Fruit fly (Drosophila melanogaster) whole organism, prepupa: ENCODE results near the gene CG34241.

Experiments used
- Blimp-1 ChIP-seq: fragments of 200-800 bp; sonication (Bioruptor generic); optimal IDR thresholded peaks from 3 replicates; lab custom pipeline; 2017; ENCODE audit warnings: missing biosample characterization, missing genetic modification characterization, mild to moderate bottlenecking, moderate library complexity, missing genetic modification reagents
- CG10631 ChIP-seq: fragments of 200-800 bp; sonication (Bioruptor generic); optimal IDR thresholded peaks from 2 replicates; lab custom pipeline; 2016; ENCODE audit warnings: missing biosample characterization, missing genetic modification characterization
- CG10669 ChIP-seq: fragments of 200-800 bp; sonication (Bioruptor generic); optimal IDR thresholded peaks from 3 replicates; lab custom pipeline; 2018; ENCODE audit warnings: missing biosample characterization, mild to moderate bottlenecking, missing genetic modification characterization, moderate library complexity
- CG11762 ChIP-seq: fragments of 200-800 bp; sonication (Bioruptor generic); optimal IDR thresholded peaks from 3 replicates; lab custom pipeline; 2016; ENCODE audit warnings: missing biosample characterization, missing genetic modification characterization; ENCODE audit not compliant: insufficient read depth
- CG11902 ChIP-seq: fragments of 200-800 bp; sonication (Bioruptor generic); optimal IDR thresholded peaks from 3 replicates; lab custom pipeline; 2016; ENCODE audit warnings: missing biosample characterization, missing genetic modification characterization
- CG15336 ChIP-seq: fragments of 200-800 bp; sonication (Bioruptor generic); IDR thresholded peaks from 2 replicates; pipeline ENCODE4 v1.3.6; 2022; ENCODE audit warnings: missing biosample characterization, missing genetic modification characterization
- CG1621 ChIP-seq: fragments of 200-800 bp; sonication (Bioruptor generic); optimal IDR thresholded peaks from 3 replicates; lab custom pipeline; 2018; ENCODE audit warnings: missing biosample characterization, mild to moderate bottlenecking, missing genetic modification characterization
- CG16779 ChIP-seq: fragments of 200-800 bp; sonication (Bioruptor generic); optimal IDR thresholded peaks from 3 replicates; lab custom pipeline; 2017; ENCODE audit warnings: missing biosample characterization, mild to moderate bottlenecking, missing genetic modification characterization
- CG31627 ChIP-seq: fragments of 200-800 bp; sonication (Bioruptor generic); optimal IDR thresholded peaks from 3 replicates; lab custom pipeline; 2016; ENCODE audit warnings: missing biosample characterization, missing genetic modification characterization
- CG32006 ChIP-seq: fragments of 200-800 bp; sonication (Bioruptor generic); optimal IDR thresholded peaks from 3 replicates; lab custom pipeline; 2017; ENCODE audit warnings: missing biosample characterization, mild to moderate bottlenecking, missing genetic modification characterization
- CG3919 ChIP-seq: fragments of 200-800 bp; sonication (Bioruptor generic); optimal IDR thresholded peaks from 3 replicates; lab custom pipeline; 2016; ENCODE audit warnings: missing biosample characterization, missing genetic modification characterization
- CG4318 ChIP-seq: fragments of 200-800 bp; sonication (Bioruptor generic); optimal IDR thresholded peaks from 3 replicates; lab custom pipeline; 2017; ENCODE audit warnings: missing biosample characterization, mild to moderate bottlenecking, missing genetic modification characterization
- CG6276 ChIP-seq: fragments of 200-800 bp; sonication (Bioruptor generic); optimal IDR thresholded peaks from 2 replicates; lab custom pipeline; 2017; ENCODE audit warnings: missing biosample characterization, mild to moderate bottlenecking, missing genetic modification characterization
- CG6792 ChIP-seq: fragments of 200-800 bp; sonication (Bioruptor generic); optimal IDR thresholded peaks from 3 replicates; lab custom pipeline; 2016; ENCODE audit warnings: missing biosample characterization, missing genetic modification characterization
- CG6854 ChIP-seq: fragments of 200-800 bp; sonication (Bioruptor generic); optimal IDR thresholded peaks from 2 replicates; lab custom pipeline; 2017; ENCODE audit warnings: missing biosample characterization, mild to moderate bottlenecking, missing genetic modification characterization
- CG7368 ChIP-seq: fragments of 200-800 bp; sonication (Bioruptor generic); optimal IDR thresholded peaks from 3 replicates; lab custom pipeline; 2016; ENCODE audit warnings: missing biosample characterization, missing genetic modification characterization
- CG8119 ChIP-seq: fragments of 200-800 bp; sonication (Bioruptor generic); IDR thresholded peaks from 3 replicates; pipeline ENCODE4 v1.3.6; 2022; ENCODE audit warnings: missing biosample characterization, missing genetic modification characterization
- CG8632 ChIP-seq: fragments of 200-800 bp; sonication (Bioruptor generic); optimal IDR thresholded peaks from 3 replicates; lab custom pipeline; 2016; ENCODE audit warnings: missing biosample characterization, missing genetic modification characterization
- CG9139 ChIP-seq: fragments of 200-800 bp; sonication (Bioruptor generic); optimal IDR thresholded peaks from 3 replicates; lab custom pipeline; 2017; ENCODE audit warnings: missing biosample characterization, mild to moderate bottlenecking, missing genetic modification characterization
- Eip75B ChIP-seq: fragments of 200-800 bp; sonication (Bioruptor generic); optimal IDR thresholded peaks from 3 replicates; lab custom pipeline; 2016; ENCODE audit warnings: missing biosample characterization, missing genetic modification characterization
- Eip78C ChIP-seq: fragments of 200-800 bp; sonication (Bioruptor generic); peaks from one replicate; lab custom pipeline; 2016; ENCODE audit warnings: missing biosample characterization, missing genetic modification characterization
- Eip93F ChIP-seq: fragments of 200-800 bp; sonication (Bioruptor generic); optimal IDR thresholded peaks from 2 replicates; lab custom pipeline; 2016; ENCODE audit warnings: missing biosample characterization, mild to moderate bottlenecking, missing genetic modification characterization
- Ets21C ChIP-seq: fragments of 200-800 bp; sonication (Bioruptor generic); optimal IDR thresholded peaks from 3 replicates; lab custom pipeline; 2016; ENCODE audit warnings: missing biosample characterization, missing genetic modification characterization
- Ets96B ChIP-seq: fragments of 200-800 bp; optimal IDR thresholded peaks from 2 replicates; lab custom pipeline; 2019; ENCODE audit warnings: missing biosample characterization, mild to moderate bottlenecking, missing genetic modification characterization, moderate library complexity
- Gug ChIP-seq: fragments of 200-800 bp; sonication (Bioruptor generic); IDR thresholded peaks from 2 replicates; pipeline ENCODE4 v1.3.6; 2022; ENCODE audit warnings: missing biosample characterization, missing genetic modification characterization
- Hr38 ChIP-seq: sonication (Bioruptor generic); optimal IDR thresholded peaks from 2 replicates; lab custom pipeline; 2016; ENCODE audit warnings: missing biosample characterization, missing genetic modification characterization
- Hr4 ChIP-seq: fragments of 200-800 bp; sonication (Bioruptor generic); optimal IDR thresholded peaks from 3 replicates; lab custom pipeline; 2016; ENCODE audit warnings: missing biosample characterization, missing genetic modification characterization
- Lpt ChIP-seq: fragments of 200-800 bp; sonication (Bioruptor generic); optimal IDR thresholded peaks from 3 replicates; lab custom pipeline; 2016; ENCODE audit warnings: missing biosample characterization, missing genetic modification characterization
- Met ChIP-seq: fragments of 200-800 bp; sonication (Bioruptor generic); optimal IDR thresholded peaks from 3 replicates; lab custom pipeline; 2016; ENCODE audit warnings: missing biosample characterization, missing genetic modification characterization
- Sox14 ChIP-seq: fragments of 200-800 bp; sonication (Bioruptor generic); optimal IDR thresholded peaks from 3 replicates; lab custom pipeline; 2016; ENCODE audit warnings: missing biosample characterization, missing genetic modification characterization
- Sox15 ChIP-seq: fragments of 200-800 bp; sonication (Bioruptor generic); optimal IDR thresholded peaks from 3 replicates; lab custom pipeline; 2016; ENCODE audit warnings: missing biosample characterization, missing genetic modification characterization
- achi ChIP-seq: fragments of 200-800 bp; sonication (Bioruptor generic); optimal IDR thresholded peaks from 3 replicates; lab custom pipeline; 2016; ENCODE audit warnings: missing biosample characterization, missing genetic modification characterization
- acj6 ChIP-seq: fragments of 200-800 bp; sonication (Bioruptor generic); optimal IDR thresholded peaks from 3 replicates; lab custom pipeline; 2016; ENCODE audit warnings: missing biosample characterization, missing genetic modification characterization
- cyc ChIP-seq: fragments of 200-800 bp; sonication (Bioruptor generic); optimal IDR thresholded peaks from 3 replicates; lab custom pipeline; 2016; ENCODE audit warnings: missing biosample characterization, missing genetic modification characterization
- dac ChIP-seq: fragments of 200-800 bp; sonication (Bioruptor generic); optimal IDR thresholded peaks from 2 replicates; lab custom pipeline; 2017; ENCODE audit warnings: missing biosample characterization, mild to moderate bottlenecking, missing genetic modification characterization
- dsx ChIP-seq: fragments of 200-800 bp; optimal IDR thresholded peaks from 3 replicates; lab custom pipeline; 2019; ENCODE audit warnings: missing biosample characterization, mild to moderate bottlenecking, missing genetic modification characterization, moderate library complexity; ENCODE audit not compliant: poor library complexity, severe bottlenecking
- eg ChIP-seq: fragments of 200-800 bp; sonication (Bioruptor generic); IDR thresholded peaks from 3 replicates; pipeline ENCODE4 v1.3.6; 2022; ENCODE audit warnings: missing biosample characterization, missing genetic modification characterization
- fd59A ChIP-seq: fragments of 200-800 bp; sonication (Bioruptor generic); optimal IDR thresholded peaks from 2 replicates; lab custom pipeline; 2017; ENCODE audit warnings: missing biosample characterization, mild to moderate bottlenecking, missing genetic modification characterization, missing genetic modification reagents
- fd85E ChIP-seq: fragments of 200-800 bp; sonication (Bioruptor generic); optimal IDR thresholded peaks from 3 replicates; lab custom pipeline; 2016; ENCODE audit warnings: missing biosample characterization, missing genetic modification characterization
- fkh ChIP-seq: fragments of 200-800 bp; sonication (Bioruptor generic); optimal IDR thresholded peaks from 3 replicates; lab custom pipeline; 2017; ENCODE audit warnings: missing biosample characterization, mild to moderate bottlenecking, missing genetic modification characterization, moderate library complexity
- lz ChIP-seq: fragments of 200-800 bp; sonication (Bioruptor generic); optimal IDR thresholded peaks from 3 replicates; lab custom pipeline; 2016; ENCODE audit warnings: missing biosample characterization, missing genetic modification characterization
- net ChIP-seq: fragments of 200-800 bp; sonication (Bioruptor generic); optimal IDR thresholded peaks from 3 replicates; lab custom pipeline; 2016; ENCODE audit warnings: missing biosample characterization, missing genetic modification characterization
- pdm3 ChIP-seq: fragments of 200-800 bp; sonication (Bioruptor generic); optimal IDR thresholded peaks from 3 replicates; lab custom pipeline; 2016; ENCODE audit warnings: missing biosample characterization, missing genetic modification characterization
- salr ChIP-seq, 2 experiments: fragments of 200-800 bp; sonication (Bioruptor generic); optimal IDR thresholded peaks; 3 replicates each; lab custom pipeline; 2016 to 2018; ENCODE audit warnings: missing biosample characterization in 2 of 2, missing genetic modification characterization in 2 of 2, mild to moderate bottlenecking in 1 of 2
- spab ChIP-seq: fragments of 200-800 bp; sonication (Bioruptor generic); optimal IDR thresholded peaks from 2 replicates; lab custom pipeline; 2017; ENCODE audit warnings: missing biosample characterization, mild to moderate bottlenecking, missing genetic modification characterization, missing genetic modification reagents
- ss ChIP-seq, 2 experiments: fragments of 200-800 bp; sonication (Bioruptor generic); optimal IDR thresholded peaks; 2 replicates in 1 of 2; 3 replicates in 1 of 2; lab custom pipeline; 2017 to 2018; ENCODE audit warnings: mild to moderate bottlenecking in 2 of 2, missing biosample characterization in 2 of 2, missing genetic modification characterization in 2 of 2, moderate library complexity in 1 of 2
- svp ChIP-seq: fragments of 200-800 bp; sonication (Bioruptor generic); peaks from one replicate; lab custom pipeline; 2016; ENCODE audit warnings: missing biosample characterization, missing genetic modification characterization
- topi ChIP-seq: fragments of 200-800 bp; sonication (Bioruptor generic); optimal IDR thresholded peaks from 3 replicates; lab custom pipeline; 2016; ENCODE audit warnings: missing biosample characterization, missing genetic modification characterization
- vri ChIP-seq: fragments of 200-800 bp; sonication (Bioruptor generic); optimal IDR thresholded peaks from 3 replicates; lab custom pipeline; 2016; ENCODE audit warnings: missing biosample characterization, mild to moderate bottlenecking, missing genetic modification characterization

Gene CG34241

dm6 chr3L:12108515-12108914 lies 19.3 kb upstream of the CG34241 start (continued):
- TF ChIP-seq CG31627 (GFP tag; lab: Kevin White, UChicago) (no peak), CG6854 (no peak), Sox14 (no peak), CG11762 (GFP tag; lab: Kevin White, UChicago) (no peak), salr (GFP tag; optimal IDR thresholded peaks at IDR 0.05; lab: Kevin White, UChicago) (no peak), Sox15 (no peak), CG16779 (tag; lab: Kevin White, UChicago) (no peak), Met (no peak), CG6792 (GFP tag; lab: Kevin White, UChicago) (no peak), Ets21C (GFP tag; lab: Kevin White, UChicago) (no peak), eg (GFP tag; lab: Robert Waterston, UW) (peak; percentile 37; the same call in 2 of the 3 replicates)

- TF ChIP-seq CG4318 (GFP tag; lab: Kevin White, UChicago) (peak; percentile 54), Sox15 (no peak), fkh (GFP tag; lab: Kevin White, UChicago) (no peak), CG9139 (GFP tag; lab: Kevin White, UChicago) (no peak), topi (GFP tag; lab: Kevin White, UChicago) (no peak), CG6792 (GFP tag; lab: Kevin White, UChicago) (no peak), Blimp-1 (GFP tag; lab: Kevin White, UChicago) (no peak), vri (no peak), CG32006 (GFP tag; lab: Kevin White, UChicago) (peak; percentile 78), CG15336 (peak; percentile 74), Gug (GFP tag; lab: Robert Waterston, UW) (peak; percentile 20; the same call in 1 of the 2 replicates), CG3919 (peak; percentile 31), pdm3 (no peak), spab (GFP tag; lab: Kevin White, UChicago) (no peak), Ets96B (peak; percentile 1), ss (GFP tag; optimal IDR thresholded peaks at IDR 0.05; lab: Kevin White, UChicago) (peak; percentile 3 to 28), Lpt (GFP tag; lab: Kevin White, UChicago) (no peak), CG16779 (tag; lab: Kevin White, UChicago) (no peak), Ets21C (GFP tag; lab: Kevin White, UChicago) (no peak), CG6276 (GFP tag; lab: Kevin White, UChicago) (peak; percentile 38), dac (GFP tag; lab: Kevin White, UChicago) (no peak), eg (GFP tag; lab: Robert Waterston, UW) (peak; percentile 73; the same call in 2 of the 3 replicates), Eip93F (GFP tag; lab: Kevin White, UChicago) (no peak), achi (GFP tag; lab: Kevin White, UChicago) (peak; percentile 55), CG1621 (tag; lab: Kevin White, UChicago) (no peak), fd59A (no peak), dsx (no peak), Eip75B (GFP tag; lab: Kevin White, UChicago) (no peak), Met (no peak), CG10631 (GFP tag; lab: Kevin White, UChicago) (peak; percentile 32), CG7368 (GFP tag; lab: Kevin White, UChicago) (no peak), Hr4 (GFP tag; lab: Kevin White, UChicago) (peak; percentile 41), net (GFP tag; lab: Kevin White, UChicago) (no peak), fd85E (no peak), Eip78C (GFP tag; lab: Kevin White, UChicago) (peak; percentile 83), lz (GFP tag; lab: Kevin White, UChicago) (no peak), Hr38 (GFP tag; lab: Kevin White, UChicago) (no peak), acj6 (GFP tag; lab: Kevin White, UChicago) (peak; percentile 36), CG8632 (GFP tag; lab: Kevin White, UChicago) (peak; percentile 9), cyc (no peak), CG8119 (peak; percentile 65), CG31627 (GFP tag; lab: Kevin White, UChicago) (no peak), CG11902 (no peak), svp (GFP tag; lab: Kevin White, UChicago) (no peak), CG10669 (peak; percentile 7)
These were observed 18.6 kb upstream of the CG34241 start for dm6 chr3L:12109045-12109632.
